Fruit fly (Drosophila melanogaster) whole organism, embryonic: ENCODE data around the gene smo.

Source experiments
- Bgb ChIP-seq: fragments of 200-800 bp; sonication (Bioruptor generic); IDR thresholded peaks from 2 replicates; pipeline ENCODE4 v1.3.6; 2022; ENCODE audit warnings: missing biosample characterization, missing genetic modification characterization; ENCODE audit not compliant: partially characterized antibody
- Bteb2 ChIP-seq: fragments of 200-800 bp; sonication (Bioruptor generic); optimal IDR thresholded peaks from 2 replicates; lab custom pipeline; 2016; ENCODE audit warnings: missing biosample characterization, missing genetic modification characterization
- CG10462 ChIP-seq: fragments of 200-800 bp; sonication (Bioruptor generic); optimal IDR thresholded peaks from 2 replicates; lab custom pipeline; 2016; ENCODE audit warnings: missing biosample characterization, missing genetic modification characterization
- CG11398 ChIP-seq: fragments of 200-800 bp; sonication (Bioruptor generic); optimal IDR thresholded peaks from 2 replicates; lab custom pipeline; 2016; ENCODE audit warnings: missing biosample characterization, missing genetic modification characterization
- CG1233 ChIP-seq: fragments of 200-800 bp; sonication (Bioruptor generic); optimal IDR thresholded peaks from 4 replicates; lab custom pipeline; 2018; ENCODE audit warnings: missing biosample characterization, mild to moderate bottlenecking, missing genetic modification characterization
- CG32532 ChIP-seq: fragments of 200-800 bp; sonication (Bioruptor generic); IDR thresholded peaks from 2 replicates; pipeline ENCODE4 v1.3.6; 2022; ENCODE audit warnings: missing biosample characterization, missing genetic modification characterization
- CG7928 ChIP-seq: fragments of 200-800 bp; sonication (Bioruptor generic); optimal IDR thresholded peaks from 2 replicates; lab custom pipeline; 2017; ENCODE audit warnings: missing biosample characterization, mild to moderate bottlenecking, missing genetic modification characterization
- CG8924 ChIP-seq: fragments of 200-800 bp; optimal IDR thresholded peaks from 3 replicates; lab custom pipeline; 2019; ENCODE audit warnings: missing biosample characterization, mild to moderate bottlenecking, missing genetic modification characterization, moderate library complexity
- Fer3 ChIP-seq: fragments of 200-800 bp; sonication (Bioruptor generic); optimal IDR thresholded peaks from 2 replicates; lab custom pipeline; 2018; ENCODE audit warnings: missing biosample characterization, mild to moderate bottlenecking, missing genetic modification characterization, moderate library complexity
- lmd ChIP-seq: fragments of 200-800 bp; sonication (Bioruptor generic); IDR thresholded peaks from 2 replicates; pipeline ENCODE4 v1.3.6; 2022; ENCODE audit warnings: missing biosample characterization, missing genetic modification characterization
- tll ChIP-seq, 2 experiments: fragments of 200-800 bp in 1 of 2; fragments of >200 bp in 1 of 2; sonication (Bioruptor generic) in 1 of 2; optimal IDR thresholded peaks; 2 replicates each; lab custom pipeline; 2017 to 2019; ENCODE audit warnings: missing biosample characterization in 2 of 2, missing genetic modification characterization in 2 of 2, mild to moderate bottlenecking in 1 of 2, moderate library complexity in 1 of 2

DNA sequence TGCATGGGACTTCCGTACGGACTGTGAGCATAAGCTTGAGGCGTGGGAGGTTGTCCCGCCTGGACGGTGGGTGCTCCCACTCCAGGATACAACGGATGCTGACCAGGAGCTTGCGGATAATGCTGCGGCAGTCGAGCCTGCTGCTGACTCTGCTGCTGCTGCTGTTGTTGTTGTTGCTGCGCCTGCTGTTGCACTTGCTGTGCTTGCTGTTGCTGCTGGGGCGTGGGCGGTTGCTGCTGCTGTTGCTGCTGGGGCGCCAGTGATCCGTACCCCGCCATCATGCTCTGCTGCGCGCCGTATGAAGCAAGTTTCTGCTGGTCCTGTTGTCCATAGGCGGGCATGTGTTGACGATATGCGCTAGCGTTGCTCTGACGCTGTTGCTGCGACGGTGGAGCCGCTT, 36.0 kb upstream of the smo start:
- TF ChIP-seq CG32532 (GFP tag; lab: Robert Waterston, UW) (no peak), CG11398 (GFP tag; lab: Kevin White, UChicago) (no peak), CG10462 (GFP tag; lab: Kevin White, UChicago) (no peak), lmd (GFP tag; lab: Robert Waterston, UW) (no peak), CG7928 (GFP tag; lab: Kevin White, UChicago) (no peak), Bteb2 (GFP tag; lab: Kevin White, UChicago) (no peak), Fer3 (tag; lab: Kevin White, UChicago) (no peak), Bgb (GFP tag; lab: Robert Waterston, UW) (no peak), CG1233 (GFP tag; lab: Kevin White, UChicago) (no peak), tll (GFP tag; optimal IDR thresholded peaks at IDR 0.05; lab: Kevin White, UChicago) (no peak), CG8924 (tag; lab: Kevin White, UChicago) (no peak)
